Worm (Caenorhabditis elegans) whole organism, midembryonic: ENCODE data around the gene F28H7.3.

Experiments
- T22C8.4 ChIP-seq: fragments of 200-800 bp; sonication (Bioruptor generic); IDR thresholded peaks from 2 replicates; pipeline ENCODE4 v1.3.6; 2022; ENCODE audit warnings: missing genetic modification characterization, missing compliant biosample characterization
- flt-1 ChIP-seq: fragments of 200-800 bp; sonication (Bioruptor generic); IDR thresholded peaks from 2 replicates; pipeline ENCODE4 v1.3.6; 2022; ENCODE audit warnings: missing genetic modification characterization, missing compliant biosample characterization
- klf-2 ChIP-seq: fragments of 200-800 bp; sonication (Bioruptor generic); conservative IDR thresholded peaks from 2 replicates; pipeline ENCODE4 v1.3.6; 2022; ENCODE audit warnings: missing genetic modification reagents, missing genetic modification characterization, missing compliant biosample characterization
- med-1 ChIP-seq: sonication (generic microtip); optimal IDR thresholded peaks from 2 replicates; lab custom pipeline; 2017; ENCODE audit warnings: missing genetic modification characterization, mild to moderate bottlenecking, missing compliant biosample characterization, antibody characterized with exemption, missing genetic modification reagents; ENCODE audit not compliant: insufficient read depth
- ref-1 ChIP-seq: fragments of 200-800 bp; sonication (Bioruptor generic); conservative IDR thresholded peaks from 2 replicates; pipeline ENCODE4 v1.3.6; 2022; ENCODE audit warnings: missing genetic modification reagents, missing genetic modification characterization, missing compliant biosample characterization
- tab-1 ChIP-seq: fragments of 200-800 bp; sonication (Bioruptor generic); IDR thresholded peaks from 2 replicates; pipeline ENCODE4 v1.3.6; 2022; ENCODE audit warnings: missing genetic modification characterization, missing compliant biosample characterization
- ztf-23 ChIP-seq: fragments of 200-800 bp; sonication (Bioruptor generic); IDR thresholded peaks from 2 replicates; pipeline ENCODE4 v1.3.6; 2022; ENCODE audit warnings: missing genetic modification reagents, missing genetic modification characterization, missing compliant biosample characterization
- ztf-29 ChIP-seq: fragments of 200-800 bp; sonication (Bioruptor generic); IDR thresholded peaks from 2 replicates; pipeline ENCODE4 v1.3.6; 2022; ENCODE audit warnings: missing genetic modification reagents, missing genetic modification characterization, missing compliant biosample characterization

DNA sequence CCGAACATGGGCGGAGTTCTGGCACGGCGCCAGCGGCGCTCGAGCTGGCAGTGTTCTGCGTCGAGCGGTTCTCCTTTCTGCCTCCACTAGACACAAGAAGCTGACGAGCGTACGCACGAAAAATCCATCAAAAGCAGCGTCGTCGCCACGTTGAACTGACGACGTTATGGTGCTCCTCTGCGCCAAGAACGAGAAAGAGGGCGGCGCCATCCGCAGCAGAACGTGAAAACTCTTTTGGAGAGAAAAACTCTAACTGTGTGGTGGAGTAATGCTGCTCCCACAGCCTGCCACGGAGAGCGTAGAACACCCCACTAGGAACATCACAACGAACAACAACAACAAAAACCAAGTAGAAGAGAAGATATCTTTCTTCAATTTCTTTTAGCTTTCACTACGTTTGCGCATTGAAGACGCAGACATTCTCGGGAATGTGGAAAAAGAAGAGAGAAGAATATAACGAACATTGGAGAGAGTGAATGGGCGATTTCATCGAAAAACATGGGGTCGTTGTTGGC is 28.6 kb downstream of the F28H7.3 start:
- TF ChIP-seq T22C8.4 (no peak), med-1 (GFP tag; lab: Kevin White, UChicago) (no peak), klf-2 (GFP tag; lab: Robert Waterston, UW) (no peak), flt-1 (GFP tag; lab: Robert Waterston, UW) (no peak), ztf-29 (GFP tag; lab: Robert Waterston, UW) (no peak), ztf-23 (GFP tag; lab: Robert Waterston, UW) (no peak), ref-1 (GFP tag; lab: Robert Waterston, UW) (no peak), tab-1 (no peak)
